Worm (Caenorhabditis elegans) whole organism, L1 larva: Measurements from ENCODE around the gene asp-15.

Experiments used
- Y116A8C.19 ChIP-seq: sonication (generic microtip); optimal IDR thresholded peaks from 2 replicates; lab custom pipeline; 2016; ENCODE audit warnings: missing compliant biosample characterization, missing genetic modification characterization, borderline replicate concordance
- aly-2 ChIP-seq: fragments of 150-350 bp; optimal IDR thresholded peaks from 2 replicates; lab custom pipeline; 2014; ENCODE audit warnings: missing biosample characterization, missing genetic modification characterization
- ama-1 ChIP-seq: fragments of 150-350 bp; optimal IDR thresholded peaks from 2 replicates; lab custom pipeline; 2014
- dpl-1 ChIP-seq, 3 experiments: fragments of 150-350 bp in 2 of 3; sonication (generic microtip) in 1 of 3; optimal IDR thresholded peaks; 2 replicates each; lab custom pipeline; 2014 to 2017; ENCODE audit warnings: missing biosample characterization in 3 of 3, missing genetic modification characterization in 3 of 3, missing genetic modification reagents in 3 of 3
- dsc-1 ChIP-seq: sonication (generic microtip); optimal IDR thresholded peaks from 2 replicates; lab custom pipeline; 2016; ENCODE audit warnings: mild to moderate bottlenecking, missing genetic modification characterization, missing compliant biosample characterization
- efl-1 ChIP-seq, 4 experiments: fragments of 150-350 bp; optimal IDR thresholded peaks in 3 of 4; peaks in 1 of 4; 1 replicate in 1 of 4; 2 replicates in 3 of 4; lab custom pipeline; 2014; ENCODE audit warnings: missing biosample characterization in 2 of 4, missing genetic modification characterization in 2 of 4, missing genetic modification reagents in 2 of 4
- egl-13 ChIP-seq: sonication (generic microtip); optimal IDR thresholded peaks from 2 replicates; lab custom pipeline; 2016; ENCODE audit warnings: missing genotype, missing genetic modification reagents, missing genetic modification characterization, missing compliant biosample characterization
- elt-2 ChIP-seq: sonication (generic microtip); optimal IDR thresholded peaks from 2 replicates; lab custom pipeline; 2016; ENCODE audit warnings: missing genetic modification characterization, mild to moderate bottlenecking, inconsistent platforms, missing compliant biosample characterization, missing genetic modification reagents
- fkh-8 ChIP-seq: sonication (generic microtip); optimal IDR thresholded peaks from 2 replicates; lab custom pipeline; 2016; ENCODE audit warnings: mild to moderate bottlenecking, missing genetic modification characterization, missing compliant biosample characterization
- grh-1 ChIP-seq: fragments of 200-800 bp; sonication (Bioruptor generic); IDR thresholded peaks from 2 replicates; pipeline ENCODE4 v1.3.6; 2022; ENCODE audit warnings: missing genetic modification reagents, missing genetic modification characterization, missing compliant biosample characterization
- hlh-17 ChIP-seq: fragments of 200-800 bp; sonication (Bioruptor generic); optimal IDR thresholded peaks from 2 replicates; lab custom pipeline; 2018; ENCODE audit warnings: missing genetic modification characterization, mild to moderate bottlenecking, missing compliant biosample characterization, moderate library complexity, borderline replicate concordance
- lin-15B ChIP-seq: fragments of 150-350 bp; sonication (generic microtip); optimal IDR thresholded peaks from 3 replicates; lab custom pipeline; 2014; ENCODE audit warnings: missing biosample characterization, missing genetic modification characterization
- lin-35 ChIP-seq, 2 experiments: fragments of 150-350 bp; optimal IDR thresholded peaks; 2 replicates each; lab custom pipeline; 2014; ENCODE audit warnings: missing biosample characterization in 2 of 2, missing genetic modification characterization in 2 of 2, missing genetic modification reagents in 2 of 2
- lsy-2 ChIP-seq, 2 experiments: fragments of 150-350 bp; optimal IDR thresholded peaks; 2 replicates each; lab custom pipeline; 2014; ENCODE audit warnings: missing biosample characterization in 2 of 2, missing genetic modification characterization in 2 of 2
- mef-2 ChIP-seq: fragments of 150-350 bp; optimal IDR thresholded peaks from 2 replicates; lab custom pipeline; 2014; ENCODE audit warnings: missing biosample characterization, missing genetic modification characterization
- nhr-19 ChIP-seq: fragments of 200-800 bp; sonication (Bioruptor generic); conservative IDR thresholded peaks from 2 replicates; pipeline ENCODE4 v1.3.6; 2022; ENCODE audit warnings: missing genetic modification characterization, missing compliant biosample characterization
- nhr-47 ChIP-seq: sonication (generic microtip); optimal IDR thresholded peaks from 2 replicates; lab custom pipeline; 2016; ENCODE audit warnings: mild to moderate bottlenecking, missing genetic modification characterization, moderate library complexity, missing compliant biosample characterization
- nhr-71 ChIP-seq: sonication (generic microtip); optimal IDR thresholded peaks from 2 replicates; lab custom pipeline; 2016; ENCODE audit warnings: mild to moderate bottlenecking, missing genetic modification characterization, moderate library complexity, missing compliant biosample characterization
- nhr-90 ChIP-seq: sonication (generic microtip); optimal IDR thresholded peaks from 2 replicates; lab custom pipeline; 2016; ENCODE audit warnings: mild to moderate bottlenecking, missing genetic modification characterization, missing compliant biosample characterization; ENCODE audit not compliant: poor library complexity
- pag-3 ChIP-seq: sonication (generic microtip); optimal IDR thresholded peaks from 2 replicates; lab custom pipeline; 2017; ENCODE audit warnings: missing genetic modification characterization, mild to moderate bottlenecking, missing compliant biosample characterization, antibody characterized with exemption, borderline replicate concordance; ENCODE audit not compliant: insufficient read depth
- pqm-1 ChIP-seq: sonication (generic microtip); optimal IDR thresholded peaks from 3 replicates; lab custom pipeline; 2017; ENCODE audit warnings: missing biosample characterization, missing genetic modification characterization
- snpc-4 ChIP-seq: fragments of 150-350 bp; optimal IDR thresholded peaks from 2 replicates; lab custom pipeline; 2014; ENCODE audit warnings: missing biosample characterization, missing genetic modification characterization
- snu-23 ChIP-seq: sonication (generic microtip); optimal IDR thresholded peaks from 2 replicates; lab custom pipeline; 2016; ENCODE audit warnings: missing genetic modification characterization, missing compliant biosample characterization
- sptf-1 ChIP-seq: fragments of 150-350 bp; optimal IDR thresholded peaks from 2 replicates; lab custom pipeline; 2014; ENCODE audit warnings: missing biosample characterization, missing genetic modification characterization
- tlp-1 ChIP-seq: fragments of 150-350 bp; optimal IDR thresholded peaks from 2 replicates; lab custom pipeline; 2014; ENCODE audit warnings: missing biosample characterization, missing genetic modification characterization
- unc-62 ChIP-seq: fragments of 150-350 bp; optimal IDR thresholded peaks from 2 replicates; lab custom pipeline; 2014; ENCODE audit warnings: missing biosample characterization, missing genetic modification reagents, missing genetic modification characterization
- vab-15 ChIP-seq: sonication (generic microtip); optimal IDR thresholded peaks from 2 replicates; lab custom pipeline; 2017; ENCODE audit warnings: missing genotype, mild to moderate bottlenecking, missing genetic modification characterization, missing compliant biosample characterization
- zag-1 ChIP-seq: fragments of 150-350 bp; optimal IDR thresholded peaks from 2 replicates; lab custom pipeline; 2014; ENCODE audit warnings: missing biosample characterization, missing genetic modification characterization
- ztf-4 ChIP-seq: fragments of 150-350 bp; optimal IDR thresholded peaks from 2 replicates; lab custom pipeline; 2014; ENCODE audit warnings: missing biosample characterization, missing genetic modification characterization

The asp-15 gene

ce11 chrV:19051425-19051824, 6.8 kb upstream of the asp-15 start:
- peak in 1 of 2 experiments; percentile 35 for TF ChIP-seq lin-35 (GFP tag; optimal IDR thresholded peaks at IDR 0.05; lab: Kevin White, UChicago)
- TF ChIP-seq efl-1 (optimal IDR thresholded peaks at IDR 0.05; lab: Kevin White, UChicago), result no peak
- peak in 1 of 2 experiments; percentile 15 for TF ChIP-seq efl-1 (GFP tag; optimal IDR thresholded peaks at IDR 0.05 in 1 of 2; lab: Kevin White, UChicago)
- peak; percentile 20 for TF ChIP-seq nhr-90 (tag; lab: Kevin White, UChicago)
- TF ChIP-seq pqm-1 (tag; lab: Kevin White, UChicago), result peak; percentile 56
- no peak for TF ChIP-seq egl-13 (tag; lab: Kevin White, UChicago)
- no peak for TF ChIP-seq sptf-1 (tag; lab: Kevin White, UChicago)
- TF ChIP-seq elt-2, result peak; percentile 81

ce11 chrV:19050888-19051287, 6.2 kb upstream of the asp-15 start:
- no peak for TF ChIP-seq efl-1 (optimal IDR thresholded peaks at IDR 0.05; lab: Kevin White, UChicago)
- TF ChIP-seq efl-1 (GFP tag; optimal IDR thresholded peaks at IDR 0.05 in 1 of 2; lab: Kevin White, UChicago), result peak in 1 of 2 experiments; percentile 16
- no peak for TF ChIP-seq ztf-4
- TF ChIP-seq tlp-1 (tag; lab: Kevin White, UChicago), result no peak

- TF ChIP-seq lin-35 (GFP tag; optimal IDR thresholded peaks at IDR 0.05; lab: Kevin White, UChicago) (peak in 1 of 2 experiments; percentile 7), dsc-1 (tag; lab: Kevin White, UChicago) (no peak), fkh-8 (tag; lab: Kevin White, UChicago) (no peak), Y116A8C.19 (tag; lab: Kevin White, UChicago) (no peak), vab-15 (tag; lab: Kevin White, UChicago) (no peak), efl-1 (optimal IDR thresholded peaks at IDR 0.05; lab: Kevin White, UChicago) (no peak), efl-1 (GFP tag; optimal IDR thresholded peaks at IDR 0.05 in 1 of 2; lab: Kevin White, UChicago) (peak in 1 of 2 experiments; percentile 56), pag-3 (tag; lab: Kevin White, UChicago) (no peak)
Observed at ce11 chrV:19050438-19050837, 5.8 kb upstream of the asp-15 start, which contains the start of gene asp-1. asp-1 (minus strand) TSS chrV:19050752.

DNA sequence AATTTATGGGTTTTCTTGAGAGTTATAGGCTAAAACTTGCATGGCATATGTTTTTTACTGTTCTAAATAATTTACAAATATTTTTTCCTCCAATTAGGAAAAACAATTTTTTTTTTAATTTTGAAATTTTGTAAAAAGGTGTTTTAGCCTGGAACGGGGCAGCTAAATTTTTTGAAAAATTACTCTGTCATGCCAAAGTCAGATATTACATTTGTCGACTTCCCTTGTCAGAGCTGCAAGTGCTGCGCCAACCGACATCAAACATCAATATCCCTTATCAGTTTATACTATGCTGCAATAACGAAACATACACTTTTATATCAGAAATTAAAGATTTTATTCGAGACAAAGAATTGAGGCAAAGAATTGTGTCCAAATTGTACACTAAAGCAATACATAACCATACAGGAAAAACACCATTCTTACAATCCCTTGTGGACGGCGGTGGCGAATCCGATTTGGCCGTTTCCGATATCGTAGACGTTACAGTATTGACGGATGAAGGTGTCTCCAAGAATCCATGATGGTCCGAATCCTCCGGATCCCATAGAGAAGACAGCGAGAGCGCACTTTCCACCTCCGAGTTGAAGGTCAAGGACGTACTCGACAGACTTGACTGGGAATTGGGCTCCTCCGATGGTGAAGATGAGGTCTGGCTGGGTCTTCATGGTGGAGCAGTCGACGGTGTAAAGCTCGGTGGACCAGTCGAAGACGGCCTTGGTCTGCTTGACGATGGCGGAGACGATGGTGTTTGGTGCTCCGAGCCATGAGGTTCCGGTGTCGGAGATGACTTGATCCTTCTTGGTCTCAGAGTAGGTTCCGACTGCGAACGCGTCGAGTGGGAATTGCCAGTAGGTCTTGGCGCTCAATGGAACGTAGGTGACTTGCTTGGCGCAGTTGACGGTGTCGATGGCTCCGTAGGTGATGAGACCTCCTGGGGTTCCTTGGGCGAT, 4.8 kb upstream of the asp-15 start:
- TF ChIP-seq nhr-90 (tag; lab: Kevin White, UChicago) (peak; percentile 15), unc-62 (no peak), aly-2 (peak; percentile 90), nhr-71 (peak; percentile 47), nhr-19 (GFP tag; lab: Robert Waterston, UW) (peak; percentile 15; the same call in 1 of the 2 replicates), ama-1 (peak; percentile 2), snu-23 (no peak), elt-2 (peak; percentile 35), efl-1 (optimal IDR thresholded peaks at IDR 0.05; lab: Kevin White, UChicago) (no peak), efl-1 (GFP tag; optimal IDR thresholded peaks at IDR 0.05 in 1 of 2; lab: Kevin White, UChicago) (peak in 1 of 2 experiments; percentile 89), lin-35 (GFP tag; optimal IDR thresholded peaks at IDR 0.05; lab: Kevin White, UChicago) (peak in 1 of 2 experiments; percentile 50), dpl-1 (GFP tag; optimal IDR thresholded peaks at IDR 0.05; lab: Kevin White, UChicago) (no peak)

ce11 chrV:19047442-19047841, 2.8 kb upstream of the asp-15 start:
- TF ChIP-seq hlh-17 (no peak), grh-1 (no peak), mef-2 (tag; lab: Kevin White, UChicago) (no peak), elt-2 (no peak), nhr-47 (tag; lab: Kevin White, UChicago) (no peak), dpl-1 (GFP tag; optimal IDR thresholded peaks at IDR 0.05; lab: Kevin White, UChicago) (no peak), lsy-2 (tag; optimal IDR thresholded peaks at IDR 0.05; lab: Kevin White, UChicago) (no peak), zag-1 (tag; lab: Kevin White, UChicago) (no peak), snpc-4 (tag; lab: Kevin White, UChicago) (no peak), sptf-1 (tag; lab: Kevin White, UChicago) (no peak), lin-15B (no peak)
